Worm (Caenorhabditis elegans): ENCODE data around the gene F08G12.11.

- TF ChIP-seq lin-39 (tag; optimal IDR thresholded peaks at IDR 0.05) (no peak), unc-62 (GFP tag; optimal IDR thresholded peaks at IDR 0.05) (no peak), aly-2 (tag; optimal IDR thresholded peaks at IDR 0.05) (no peak)
Measured at ce11 chrX:11305773-11306172, 9.6 kb downstream of the F08G12.11 start, which contains the start of gene F08G12.1.
